Fruit fly (Drosophila melanogaster) ovary, adult (tissue): ENCODE results near the gene CG1622.

Experiments used
- CG17801 ChIP-seq: fragments of 200-800 bp; optimal IDR thresholded peaks from 2 replicates; lab custom pipeline; 2019; ENCODE audit warnings: missing biosample characterization, mild to moderate bottlenecking, missing genetic modification characterization, moderate library complexity; ENCODE audit not compliant: partially characterized antibody

CG1622 gene

dm6 chrX:13300835-13301502 lies 4.1 kb downstream of the CG1622 start:
- TF ChIP-seq CG17801 (GFP tag; lab: Kevin White, UChicago), result no peak

dm6 chrX:13302315-13302614 lies 5.4 kb downstream of the CG1622 start, which contains the start of gene CG1764:
Gene CG1764 (minus strand): TSS chrX:13302415.
- TF ChIP-seq CG17801 (GFP tag; lab: Kevin White, UChicago), result no peak

- TF ChIP-seq CG17801 (GFP tag; lab: Kevin White, UChicago), result peak; percentile 54
These were observed 6.0 kb downstream of the CG1622 start for dm6 chrX:13302615-13303526.

dm6 chrX:13303527-13303655 lies 6.5 kb downstream of the CG1622 start, which contains the start of gene IP3K2:
Gene IP3K2 (plus strand): TSS chrX:13303633.
- TF ChIP-seq CG17801 (GFP tag; lab: Kevin White, UChicago), result peak; percentile 2

dm6 chrX:13303656-13304647 lies 7.1 kb downstream of the CG1622 start:
- no peak for TF ChIP-seq CG17801 (GFP tag; lab: Kevin White, UChicago)

dm6 chrX:13305323-13305722 lies 8.4 kb downstream of the CG1622 start:
- TF ChIP-seq CG17801 (GFP tag; lab: Kevin White, UChicago), result peak; percentile 51

dm6 chrX:13307189-13307588 lies 10.3 kb downstream of the CG1622 start:
- no peak for TF ChIP-seq CG17801 (GFP tag; lab: Kevin White, UChicago)

- no peak for TF ChIP-seq CG17801 (GFP tag; lab: Kevin White, UChicago)
These were observed 13.9 kb downstream of the CG1622 start for dm6 chrX:13310764-13311163.

- no peak for TF ChIP-seq CG17801 (GFP tag; lab: Kevin White, UChicago)
These were observed 15.3 kb downstream of the CG1622 start for dm6 chrX:13312200-13312599.

- TF ChIP-seq CG17801 (GFP tag; lab: Kevin White, UChicago), result no peak
These were observed 16.3 kb downstream of the CG1622 start for dm6 chrX:13313133-13313532.

dm6 chrX:13314323-13314722 lies 17.4 kb downstream of the CG1622 start:
- TF ChIP-seq CG17801 (GFP tag; lab: Kevin White, UChicago), result no peak

dm6 chrX:13314789-13315462 lies 18.0 kb downstream of the CG1622 start:
- TF ChIP-seq CG17801 (GFP tag; lab: Kevin White, UChicago), result no peak

dm6 chrX:13315463-13315817 lies 18.6 kb downstream of the CG1622 start:
- no peak for TF ChIP-seq CG17801 (GFP tag; lab: Kevin White, UChicago)

- TF ChIP-seq CG17801 (GFP tag; lab: Kevin White, UChicago), result peak; percentile 91
These were observed 22.5 kb downstream of the CG1622 start for dm6 chrX:13319376-13319883.
